Worm (Caenorhabditis elegans) whole organism, young adult: ENCODE results near the gene swan-2.

ENCODE experiments used
- F33H1.4 ChIP-seq: fragments of 200-800 bp; sonication (Bioruptor generic); IDR thresholded peaks from 2 replicates; pipeline ENCODE4 v1.3.6; 2022; ENCODE audit warnings: missing genetic modification reagents, missing genetic modification characterization, missing compliant biosample characterization
- K11D2.4 ChIP-seq: fragments of 200-800 bp; sonication (Bioruptor generic); IDR thresholded peaks from 2 replicates; pipeline ENCODE4 v1.3.6; 2022; ENCODE audit warnings: missing genetic modification reagents, missing genetic modification characterization, missing compliant biosample characterization
- bed-2 ChIP-seq: fragments of 200-800 bp; sonication (Bioruptor generic); IDR thresholded peaks from 2 replicates; pipeline ENCODE4 v1.3.6; 2022; ENCODE audit warnings: missing genetic modification reagents, missing genetic modification characterization, missing compliant biosample characterization
- ceh-91 ChIP-seq: fragments of 200-800 bp; sonication (Bioruptor generic); IDR thresholded peaks from 2 replicates; pipeline ENCODE4 v1.3.6; 2022; ENCODE audit warnings: missing genetic modification reagents, missing genetic modification characterization, missing compliant biosample characterization
- dox-1 ChIP-seq: fragments of 200-800 bp; sonication (Bioruptor generic); IDR thresholded peaks from 2 replicates; pipeline ENCODE4 v1.3.6; 2022; ENCODE audit warnings: missing genetic modification reagents, missing genetic modification characterization, missing compliant biosample characterization
- hmg-20 ChIP-seq: fragments of 200-800 bp; sonication (Bioruptor generic); IDR thresholded peaks from 2 replicates; pipeline ENCODE4 v1.3.6; 2022; ENCODE audit warnings: missing genetic modification reagents, missing genetic modification characterization, missing compliant biosample characterization
- madf-10 ChIP-seq: sonication (generic microtip); optimal IDR thresholded peaks from 2 replicates; lab custom pipeline; 2016; ENCODE audit warnings: mild to moderate bottlenecking, missing genetic modification characterization, missing compliant biosample characterization
- madf-8 ChIP-seq: fragments of 200-800 bp; sonication (Bioruptor generic); conservative IDR thresholded peaks from 2 replicates; pipeline ENCODE4 v1.3.6; 2022; ENCODE audit warnings: missing genetic modification reagents, missing genetic modification characterization, missing compliant biosample characterization
- mes-4 ChIP-seq: sonication (generic microtip); optimal IDR thresholded peaks from 2 replicates; lab custom pipeline; 2016; ENCODE audit warnings: missing genotype, missing genetic modification characterization, missing compliant biosample characterization
- nhr-27 ChIP-seq: fragments of 200-800 bp; sonication (Bioruptor generic); optimal IDR thresholded peaks from 2 replicates; lab custom pipeline; 2018; ENCODE audit warnings: mild to moderate bottlenecking, missing genetic modification characterization, moderate library complexity, missing compliant biosample characterization
- snpc-4 ChIP-seq, 5 experiments: fragments of 150-350 bp in 1 of 5; sonication (generic microtip) in 4 of 5; optimal IDR thresholded peaks; 2 replicates each; lab custom pipeline; 2014 to 2018; ENCODE audit warnings: missing genetic modification characterization in 5 of 5, missing biosample characterization in 3 of 5, antibody characterized with exemption in 2 of 5, mild to moderate bottlenecking in 2 of 5, missing compliant biosample characterization in 2 of 5, missing genotype in 2 of 5, moderate library complexity in 2 of 5, missing genetic modification reagents in 1 of 5
- unc-62 ChIP-seq: fragments of 150-350 bp; optimal IDR thresholded peaks from 2 replicates; lab custom pipeline; 2014; ENCODE audit warnings: missing biosample characterization, missing genetic modification reagents, missing genetic modification characterization
- zfh-2 ChIP-seq: fragments of 200-800 bp; sonication (Bioruptor generic); conservative IDR thresholded peaks from 2 replicates; pipeline ENCODE4 v1.3.6; 2022; ENCODE audit warnings: missing genetic modification reagents, missing genetic modification characterization, missing compliant biosample characterization

DNA sequence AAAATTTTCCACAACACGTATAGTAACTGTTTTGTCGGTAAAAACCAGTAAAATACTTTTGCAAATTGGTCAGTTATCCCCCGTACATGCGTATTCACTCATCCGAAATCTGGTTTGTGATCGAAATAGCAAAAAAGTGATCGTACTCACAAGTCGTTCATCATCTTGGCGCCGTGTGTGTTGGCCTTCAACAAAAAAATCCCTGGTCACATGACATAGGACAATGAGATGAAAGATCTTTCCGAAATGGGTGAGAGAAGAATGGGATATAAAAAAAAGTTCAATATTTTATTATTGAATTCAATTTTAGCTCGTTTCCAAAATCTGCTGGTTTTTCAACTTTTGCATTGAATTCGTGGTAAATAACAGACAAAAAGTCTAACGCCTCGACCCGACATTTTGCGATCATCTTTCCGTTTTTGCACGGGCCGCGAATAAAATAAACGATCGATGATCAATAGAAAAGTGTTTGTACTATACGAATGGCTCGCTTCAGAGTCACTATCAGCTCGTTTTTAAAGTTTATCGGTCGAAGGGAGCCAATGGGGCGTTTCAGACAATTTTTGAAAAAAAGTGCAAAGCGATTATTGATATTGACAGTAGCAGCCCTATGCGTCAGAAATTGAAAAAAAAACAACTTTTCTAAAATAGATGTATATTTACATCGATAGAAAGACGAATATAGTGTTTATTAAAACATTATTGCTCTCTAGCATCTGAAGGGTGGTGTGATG lies 16.0 kb downstream of the swan-2 start:
- no peak for TF ChIP-seq F33H1.4
- no peak for TF ChIP-seq nhr-27
- TF ChIP-seq snpc-4 (GFP tag; optimal IDR thresholded peaks at IDR 0.05; lab: Kevin White, UChicago) = no peak
- TF ChIP-seq snpc-4 (tag; optimal IDR thresholded peaks at IDR 0.05; lab: Kevin White, UChicago) = no peak
- no peak for TF ChIP-seq dox-1 (GFP tag; lab: Robert Waterston, UW)
- TF ChIP-seq madf-8 (GFP tag; lab: Robert Waterston, UW) = no peak
- TF ChIP-seq madf-10 = no peak
- TF ChIP-seq bed-2 = no peak
- no peak for TF ChIP-seq zfh-2 (GFP tag; lab: Robert Waterston, UW)
- TF ChIP-seq unc-62 (GFP tag; lab: Kevin White, UChicago) = no peak
- TF ChIP-seq ceh-91 (GFP tag; lab: Robert Waterston, UW) = no peak
- no peak for TF ChIP-seq hmg-20 (GFP tag; lab: Robert Waterston, UW)
- TF ChIP-seq K11D2.4 = no peak
- TF ChIP-seq mes-4 (tag; lab: Kevin White, UChicago) = no peak
